Worm (Caenorhabditis elegans) whole organism, late embryonic: ENCODE data around the gene mdt-21.

ENCODE experiments used
- ceh-6 ChIP-seq: fragments of 200-800 bp; sonication (Bioruptor generic); optimal IDR thresholded peaks from 2 replicates; lab custom pipeline; 2018; ENCODE audit warnings: mild to moderate bottlenecking, missing genetic modification characterization, missing compliant biosample characterization
- elt-2 ChIP-seq: sonication (generic microtip); optimal IDR thresholded peaks from 2 replicates; lab custom pipeline; 2016; ENCODE audit warnings: missing genetic modification reagents, missing genetic modification characterization, missing compliant biosample characterization
- nfya-1 ChIP-seq: sonication (generic microtip); optimal IDR thresholded peaks from 2 replicates; lab custom pipeline; 2017; ENCODE audit warnings: missing genetic modification characterization, mild to moderate bottlenecking, missing compliant biosample characterization, antibody characterized with exemption, moderate library complexity
- odd-2 ChIP-seq: sonication (generic microtip); optimal IDR thresholded peaks from 2 replicates; lab custom pipeline; 2017; ENCODE audit warnings: antibody characterized with exemption, mild to moderate bottlenecking, missing genetic modification characterization, missing compliant biosample characterization

DNA sequence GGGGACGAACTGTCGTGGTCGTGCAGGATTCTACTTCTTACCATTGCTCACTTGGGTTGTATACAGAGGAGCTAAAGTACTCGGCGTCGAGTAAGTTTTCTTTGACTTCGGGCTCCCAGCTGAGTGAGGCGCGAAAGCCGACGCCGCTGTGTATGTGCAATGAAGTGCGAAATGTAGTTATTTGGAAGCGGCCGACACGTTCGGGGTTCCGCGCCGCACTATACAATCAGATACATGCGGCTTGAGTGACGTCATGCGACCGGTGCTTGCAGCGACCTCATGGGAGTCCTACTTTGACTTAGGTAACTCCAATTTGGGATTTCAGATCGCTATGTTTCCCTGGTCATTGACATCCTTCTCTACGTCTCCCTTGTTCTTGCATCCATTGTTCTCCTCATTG lies 40.4 kb downstream of the mdt-21 start:
- TF ChIP-seq nfya-1 (no peak), elt-2 (tag; lab: Kevin White, UChicago) (no peak), ceh-6 (GFP tag; lab: Kevin White, UChicago) (no peak), odd-2 (tag; lab: Kevin White, UChicago) (no peak)
